Worm (Caenorhabditis elegans) whole organism, early embryonic: ENCODE data around the gene F44E5.2.

Experiments
- F13C5.2 ChIP-seq: sonication (generic microtip); optimal IDR thresholded peaks from 2 replicates; lab custom pipeline; 2017; ENCODE audit warnings: mild to moderate bottlenecking, missing genetic modification characterization, inconsistent platforms, missing compliant biosample characterization
- ama-1 ChIP-seq: fragments of 150-350 bp; optimal IDR thresholded peaks from 2 replicates; lab custom pipeline; 2014
- ets-7 ChIP-seq: sonication (generic microtip); optimal IDR thresholded peaks from 2 replicates; lab custom pipeline; 2016; ENCODE audit warnings: missing genotype, missing genetic modification characterization, missing compliant biosample characterization
- flt-1 ChIP-seq: fragments of 200-800 bp; sonication (Bioruptor generic); IDR thresholded peaks from 2 replicates; pipeline ENCODE4 v1.3.6; 2022; ENCODE audit warnings: missing genetic modification characterization, missing compliant biosample characterization
- hmbx-1 ChIP-seq: sonication (generic microtip); optimal IDR thresholded peaks from 2 replicates; lab custom pipeline; 2016; ENCODE audit warnings: mild to moderate bottlenecking, missing genetic modification characterization, missing compliant biosample characterization
- tra-4 ChIP-seq: sonication (generic microtip); optimal IDR thresholded peaks from 2 replicates; lab custom pipeline; 2017; ENCODE audit warnings: missing genetic modification characterization, missing compliant biosample characterization

- TF ChIP-seq hmbx-1 (no peak), ama-1 (lab: Kevin White, UChicago) (no peak), flt-1 (no peak), ets-7 (tag; lab: Kevin White, UChicago) (no peak), tra-4 (no peak), F13C5.2 (no peak)
These were observed 41.0 kb upstream of the F44E5.2 start for ce11 chrII:11725615-11726014.
